Fruit fly (Drosophila melanogaster) whole organism, embryonic: ENCODE results near the gene CG33946.

Experiments used
- Antp ChIP-seq: fragments of 200-800 bp; sonication (Bioruptor generic); optimal IDR thresholded peaks from 3 replicates; lab custom pipeline; 2016; ENCODE audit warnings: missing biosample characterization, missing genetic modification characterization
- Atf6 ChIP-seq: fragments of 200-800 bp; sonication (Bioruptor generic); IDR thresholded peaks from 2 replicates; pipeline ENCODE4 v1.3.6; 2022; ENCODE audit warnings: missing biosample characterization, missing genetic modification characterization
- Bdp1 ChIP-seq: fragments of 200-800 bp; sonication (Bioruptor generic); optimal IDR thresholded peaks from 3 replicates; lab custom pipeline; 2016; ENCODE audit warnings: missing biosample characterization, missing genetic modification characterization
- CG11093 ChIP-seq: fragments of 200-800 bp; sonication (Bioruptor generic); IDR thresholded peaks from 3 replicates; pipeline ENCODE4 v1.3.6; 2022; ENCODE audit warnings: missing biosample characterization, missing genetic modification characterization
- CG11456 ChIP-seq: fragments of 200-800 bp; sonication (Bioruptor generic); IDR thresholded peaks from 3 replicates; pipeline ENCODE4 v1.3.6; 2022; ENCODE audit warnings: missing biosample characterization, missing genetic modification characterization
- CG12942 ChIP-seq: fragments of 200-800 bp; sonication (Bioruptor generic); optimal IDR thresholded peaks from 3 replicates; lab custom pipeline; 2016; ENCODE audit warnings: missing biosample characterization, missing genetic modification characterization
- CG13424 ChIP-seq: fragments of 200-800 bp; sonication (Bioruptor generic); optimal IDR thresholded peaks from 2 replicates; lab custom pipeline; 2019; ENCODE audit warnings: missing biosample characterization, mild to moderate bottlenecking, missing genetic modification characterization, moderate library complexity
- CG14667 ChIP-seq: fragments of 200-800 bp; sonication (Bioruptor generic); IDR thresholded peaks from 2 replicates; pipeline ENCODE4 v1.3.6; 2022; ENCODE audit warnings: missing biosample characterization, missing genetic modification characterization
- CG14965 ChIP-seq: fragments of 200-800 bp; sonication (Bioruptor generic); optimal IDR thresholded peaks from 2 replicates; lab custom pipeline; 2016; ENCODE audit warnings: missing biosample characterization, missing genetic modification characterization, borderline replicate concordance
- CG17612 ChIP-seq: fragments of 200-800 bp; sonication (Bioruptor generic); IDR thresholded peaks from 2 replicates; pipeline ENCODE4 v1.3.6; 2022; ENCODE audit warnings: missing biosample characterization, missing genetic modification characterization
- CG18619 ChIP-seq: fragments of 200-800 bp; sonication (Bioruptor generic); optimal IDR thresholded peaks from 3 replicates; lab custom pipeline; 2017; ENCODE audit warnings: missing biosample characterization, mild to moderate bottlenecking, missing genetic modification characterization
- CG2120 ChIP-seq: fragments of 200-800 bp; sonication (Bioruptor generic); optimal IDR thresholded peaks from 3 replicates; lab custom pipeline; 2016; ENCODE audit warnings: missing biosample characterization, missing genetic modification characterization
- CG2199 ChIP-seq: fragments of 200-800 bp; sonication (Bioruptor generic); IDR thresholded peaks from 3 replicates; pipeline ENCODE4 v1.3.6; 2022; ENCODE audit warnings: missing biosample characterization, missing genetic modification characterization
- CG2202 ChIP-seq: fragments of 200-800 bp; sonication (Bioruptor generic); optimal IDR thresholded peaks from 2 replicates; lab custom pipeline; 2018; ENCODE audit warnings: missing biosample characterization, mild to moderate bottlenecking, missing genetic modification characterization
- CG33213 ChIP-seq: fragments of 200-800 bp; sonication (Bioruptor generic); optimal IDR thresholded peaks from 3 replicates; lab custom pipeline; 2016; ENCODE audit warnings: missing biosample characterization, missing genetic modification characterization
- CG33557 ChIP-seq: fragments of 200-800 bp; sonication (Bioruptor generic); optimal IDR thresholded peaks from 2 replicates; lab custom pipeline; 2019; ENCODE audit warnings: missing biosample characterization, mild to moderate bottlenecking, missing genetic modification characterization, moderate library complexity
- CG4424 ChIP-seq: fragments of 200-800 bp; sonication (Bioruptor generic); optimal IDR thresholded peaks from 3 replicates; lab custom pipeline; 2016; ENCODE audit warnings: missing biosample characterization, missing genetic modification characterization
- CG6689 ChIP-seq: fragments of 200-800 bp; sonication (Bioruptor generic); IDR thresholded peaks from 2 replicates; pipeline ENCODE4 v1.3.6; 2022; ENCODE audit warnings: missing biosample characterization, missing genetic modification characterization
- CG7556 ChIP-seq: fragments of 200-800 bp; sonication (Bioruptor generic); optimal IDR thresholded peaks from 2 replicates; lab custom pipeline; 2017; ENCODE audit warnings: missing biosample characterization, mild to moderate bottlenecking, missing genetic modification characterization
- CG8290 ChIP-seq, 3 experiments: fragments of 200-800 bp; sonication (Bioruptor generic); optimal IDR thresholded peaks; 2 replicates each; lab custom pipeline; 2016 to 2019; ENCODE audit warnings: missing biosample characterization in 3 of 3, missing genetic modification characterization in 3 of 3, mild to moderate bottlenecking in 2 of 3, moderate library complexity in 1 of 3
- Dip2 ChIP-seq: fragments of 200-800 bp; sonication (Bioruptor generic); IDR thresholded peaks from 2 replicates; pipeline ENCODE4 v1.3.6; 2022; ENCODE audit warnings: missing biosample characterization, missing genetic modification characterization
- Dp ChIP-seq: fragments of 200-800 bp; sonication (Bioruptor generic); optimal IDR thresholded peaks from 2 replicates; lab custom pipeline; 2018; ENCODE audit warnings: missing biosample characterization, mild to moderate bottlenecking, missing genetic modification characterization, moderate library complexity
- ERR ChIP-seq: fragments of 200-800 bp; sonication (Bioruptor generic); optimal IDR thresholded peaks from 2 replicates; lab custom pipeline; 2016; ENCODE audit warnings: missing biosample characterization, missing genetic modification characterization
- H2.0 ChIP-seq: fragments of 200-800 bp; sonication (Bioruptor generic); IDR thresholded peaks from 2 replicates; pipeline ENCODE4 v1.3.6; 2022; ENCODE audit warnings: missing biosample characterization, missing genetic modification characterization
- Hr39 ChIP-seq: fragments of >200 bp; optimal IDR thresholded peaks from 2 replicates; lab custom pipeline; 2017
- Hr78 ChIP-seq, 2 experiments: fragments of 200-800 bp in 1 of 2; fragments of >200 bp in 1 of 2; sonication (Bioruptor generic) in 1 of 2; optimal IDR thresholded peaks; 2 replicates each; lab custom pipeline; 2017 to 2019; ENCODE audit warnings: missing biosample characterization in 2 of 2, missing genetic modification characterization in 2 of 2, mild to moderate bottlenecking in 1 of 2, moderate library complexity in 1 of 2
- Nf-YB ChIP-seq: fragments of 200-800 bp; sonication (Bioruptor generic); optimal IDR thresholded peaks from 3 replicates; lab custom pipeline; 2019; ENCODE audit warnings: missing biosample characterization, mild to moderate bottlenecking, missing genetic modification characterization, moderate library complexity
- Ptx1 ChIP-seq: fragments of 200-800 bp; sonication (Bioruptor generic); IDR thresholded peaks from 2 replicates; pipeline ENCODE4 v1.3.6; 2022; ENCODE audit warnings: missing biosample characterization, missing genetic modification characterization
- Stat92E ChIP-seq, 3 experiments: fragments of >200 bp in 2 of 3; fragments of 200-800 bp in 1 of 3; sonication (Bioruptor generic) in 1 of 3; optimal IDR thresholded peaks; 2 replicates each; lab custom pipeline; 2017 to 2019; ENCODE audit warnings: missing biosample characterization in 3 of 3, missing genetic modification characterization in 3 of 3, mild to moderate bottlenecking in 1 of 3, moderate library complexity in 1 of 3
- abd-A ChIP-seq: fragments of 200-800 bp; sonication (Bioruptor generic); optimal IDR thresholded peaks from 3 replicates; lab custom pipeline; 2019; ENCODE audit warnings: missing biosample characterization, mild to moderate bottlenecking, missing genetic modification characterization, moderate library complexity
- cad ChIP-seq: fragments of >200 bp; optimal IDR thresholded peaks from 2 replicates; lab custom pipeline; 2017; ENCODE audit warnings: missing biosample characterization, missing genetic modification characterization
- da ChIP-seq: fragments of 200-800 bp; sonication (Bioruptor generic); optimal IDR thresholded peaks from 2 replicates; lab custom pipeline; 2016; ENCODE audit warnings: missing biosample characterization, missing genetic modification characterization
- emc ChIP-seq: fragments of 200-800 bp; sonication (Bioruptor generic); optimal IDR thresholded peaks from 2 replicates; lab custom pipeline; 2016; ENCODE audit warnings: missing biosample characterization, missing genetic modification characterization
- en ChIP-seq: fragments of 200-800 bp; sonication (Bioruptor generic); optimal IDR thresholded peaks from 2 replicates; lab custom pipeline; 2016; ENCODE audit warnings: missing biosample characterization, missing genetic modification characterization
- ewg ChIP-seq: fragments of 200-800 bp; sonication (Bioruptor generic); optimal IDR thresholded peaks from 3 replicates; lab custom pipeline; 2017; ENCODE audit warnings: mild to moderate bottlenecking, missing biosample characterization, missing genetic modification reagents, missing genetic modification characterization
- eyg ChIP-seq: fragments of 200-800 bp; sonication (Bioruptor generic); optimal IDR thresholded peaks from 3 replicates; lab custom pipeline; 2016; ENCODE audit warnings: missing biosample characterization, missing genetic modification characterization
- fd64A ChIP-seq: fragments of 200-800 bp; sonication (Bioruptor generic); optimal IDR thresholded peaks from 3 replicates; lab custom pipeline; 2018; ENCODE audit warnings: missing biosample characterization, mild to moderate bottlenecking, missing genetic modification characterization
- grau ChIP-seq: fragments of 200-800 bp; optimal IDR thresholded peaks from 3 replicates; lab custom pipeline; 2019; ENCODE audit warnings: missing biosample characterization, mild to moderate bottlenecking, missing genetic modification characterization, moderate library complexity
- insv ChIP-seq, 2 experiments: fragments of 200-800 bp; sonication (Bioruptor generic); optimal IDR thresholded peaks; 3 replicates each; lab custom pipeline; 2016 to 2018; ENCODE audit warnings: missing biosample characterization in 2 of 2, missing genetic modification characterization in 2 of 2
- ken ChIP-seq: fragments of 200-800 bp; sonication (Bioruptor generic); IDR thresholded peaks from 3 replicates; pipeline ENCODE4 v1.3.6; 2022; ENCODE audit warnings: missing biosample characterization, missing genetic modification characterization
- lbe ChIP-seq: fragments of 200-800 bp; sonication (Bioruptor generic); optimal IDR thresholded peaks from 2 replicates; lab custom pipeline; 2016; ENCODE audit warnings: missing biosample characterization, mild to moderate bottlenecking, missing genetic modification characterization
- odd ChIP-seq: fragments of 200-800 bp; sonication (Bioruptor generic); optimal IDR thresholded peaks from 2 replicates; lab custom pipeline; 2017; ENCODE audit warnings: missing biosample characterization, mild to moderate bottlenecking, missing genetic modification characterization
- org-1 ChIP-seq: fragments of 200-800 bp; sonication (Bioruptor generic); optimal IDR thresholded peaks from 2 replicates; lab custom pipeline; 2017; ENCODE audit warnings: missing biosample characterization, missing genetic modification characterization
- p53 ChIP-seq: fragments of 200-800 bp; sonication (Bioruptor generic); optimal IDR thresholded peaks from 2 replicates; lab custom pipeline; 2016; ENCODE audit warnings: missing biosample characterization, missing genetic modification characterization
- prd ChIP-seq, 3 experiments: fragments of >200 bp in 2 of 3; fragments of 200-800 bp in 1 of 3; sonication (Bioruptor generic) in 1 of 3; optimal IDR thresholded peaks in 2 of 3; IDR thresholded peaks in 1 of 3; 2 replicates in 2 of 3; 3 replicates in 1 of 3; pipeline versions ENCODE4 v1.3.6 to Lab custom; 2017 to 2022; ENCODE audit warnings: missing biosample characterization in 1 of 3, missing genetic modification characterization in 1 of 3
- shn ChIP-seq: fragments of 200-800 bp; sonication (Bioruptor generic); optimal IDR thresholded peaks from 3 replicates; lab custom pipeline; 2016; ENCODE audit warnings: missing biosample characterization, missing genetic modification characterization
- slou ChIP-seq: fragments of 200-800 bp; sonication (Bioruptor generic); optimal IDR thresholded peaks from 3 replicates; lab custom pipeline; 2016; ENCODE audit warnings: missing biosample characterization, missing genetic modification characterization
- sqz ChIP-seq: fragments of 200-800 bp; sonication (Bioruptor generic); optimal IDR thresholded peaks from 3 replicates; lab custom pipeline; 2018; ENCODE audit warnings: missing biosample characterization, mild to moderate bottlenecking, missing genetic modification characterization
- ssp ChIP-seq: fragments of 200-800 bp; sonication (Bioruptor generic); IDR thresholded peaks from 2 replicates; pipeline ENCODE4 v1.3.6; 2022; ENCODE audit warnings: missing biosample characterization, missing genetic modification characterization

Gene CG33946

DNA sequence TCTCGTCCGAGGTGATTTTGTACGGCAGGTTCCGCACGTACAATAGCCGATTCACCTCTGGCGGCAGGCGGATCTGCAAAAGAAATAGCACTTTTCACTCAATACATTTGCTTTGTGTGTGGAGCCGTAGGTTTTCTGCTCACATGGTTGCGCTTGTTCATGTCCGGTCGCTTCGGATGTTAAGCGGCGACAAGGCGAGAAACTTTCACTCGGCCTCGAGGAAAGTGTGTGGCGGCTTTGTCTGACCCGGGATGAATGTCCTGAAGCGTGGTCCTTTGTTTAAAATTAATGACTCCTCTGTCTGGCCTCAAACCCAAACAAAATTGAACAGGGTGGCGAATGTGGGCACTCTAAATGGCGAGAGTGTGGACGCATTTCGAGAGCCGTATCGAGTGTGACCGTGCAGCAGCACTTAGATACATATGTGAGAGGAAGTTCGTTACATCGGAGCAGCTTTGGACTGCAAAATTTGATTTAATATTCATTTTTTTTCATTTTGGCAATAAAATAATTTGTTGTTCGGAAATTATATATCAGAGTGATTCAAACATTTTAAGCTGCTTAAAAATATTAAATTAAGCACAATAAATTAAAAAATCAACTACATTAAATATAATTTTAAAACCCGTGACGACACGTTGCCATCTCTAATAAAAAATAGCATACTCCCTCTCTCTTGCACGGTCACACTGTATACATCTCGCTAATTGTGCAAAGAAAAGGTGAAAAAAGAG, 27.4 kb upstream of the CG33946 start, which contains the start of the genes Sf3b6 and Tnpo (continued):
- TF ChIP-seq CG7556 (GFP tag; lab: Kevin White, UChicago) (no peak), lbe (GFP tag; lab: Kevin White, UChicago) (peak; percentile 61), Hr78 (GFP tag; optimal IDR thresholded peaks at IDR 0.05; lab: Kevin White, UChicago) (no peak), Antp (GFP tag; lab: Kevin White, UChicago) (peak; percentile 61), CG11093 (GFP tag; lab: Robert Waterston, UW) (peak; percentile 59; the same call in 2 of the 3 replicates), ERR (GFP tag; lab: Kevin White, UChicago) (no peak), Stat92E (GFP tag; optimal IDR thresholded peaks at IDR 0.05; lab: Kevin White, UChicago) (peak in 1 of 3 experiments; percentile 32), shn (GFP tag; lab: Kevin White, UChicago) (peak; percentile 62), ken (GFP tag; lab: Robert Waterston, UW) (peak; percentile 85), CG6689 (peak; percentile 91), grau (tag; lab: Kevin White, UChicago) (peak; percentile 87), slou (GFP tag; lab: Kevin White, UChicago) (peak; percentile 82), CG17612 (GFP tag; lab: Robert Waterston, UW) (no peak), eyg (peak; percentile 23), CG2120 (peak; percentile 91), Atf6 (GFP tag; lab: Robert Waterston, UW) (peak; percentile 74), CG33213 (GFP tag; lab: Kevin White, UChicago) (peak; percentile 39), CG4424 (GFP tag; lab: Kevin White, UChicago) (peak; percentile 89), ewg (no peak), CG8290 (GFP tag; optimal IDR thresholded peaks at IDR 0.05; lab: Kevin White, UChicago) (peak; percentile 79), CG8290 (tag; optimal IDR thresholded peaks at IDR 0.05; lab: Kevin White, UChicago) (peak in 1 of 2 experiments; percentile 66), CG2199 (GFP tag; lab: Robert Waterston, UW) (0 out of 3 replicates have a peak, but pooled peaks have one; percentile 37), cad (GFP tag; lab: Kevin White, UChicago) (no peak), insv (GFP tag; optimal IDR thresholded peaks at IDR 0.05; lab: Kevin White, UChicago) (peak in 1 of 2 experiments; percentile 52), org-1 (peak; percentile 56), CG18619 (peak; percentile 83), CG11456 (peak; percentile 84), Hr39 (lab: Kevin White, UChicago) (no peak), CG2202 (tag; lab: Kevin White, UChicago) (peak; percentile 54), Dip2 (no peak), prd (optimal IDR thresholded peaks at IDR 0.05; lab: Kevin White, UChicago) (no peak), prd (GFP tag; IDR thresholded peaks at IDR 0.05; lab: Robert Waterston, UW) (peak; percentile 94), fd64A (no peak), CG13424 (tag; lab: Kevin White, UChicago) (peak; percentile 90), odd (GFP tag; lab: Kevin White, UChicago) (no peak), sqz (GFP tag; lab: Kevin White, UChicago) (peak; percentile 74), Dp (GFP tag; lab: Kevin White, UChicago) (peak; percentile 21), CG14667 (GFP tag; lab: Robert Waterston, UW) (peak; percentile 78), CG33557 (peak; percentile 83), CG14965 (no peak), Ptx1 (GFP tag; lab: Robert Waterston, UW) (peak; percentile 92), ssp (GFP tag; lab: Robert Waterston, UW) (peak; percentile 79), abd-A (tag; lab: Kevin White, UChicago) (no peak), emc (GFP tag; lab: Kevin White, UChicago) (peak; percentile 29), CG12942 (peak; percentile 83), p53 (GFP tag; lab: Kevin White, UChicago) (peak; percentile 35), Bdp1 (GFP tag; lab: Kevin White, UChicago) (peak; percentile 63), Nf-YB (no peak), da (GFP tag; lab: Kevin White, UChicago) (peak; percentile 15), H2.0 (GFP tag; lab: Robert Waterston, UW) (peak; percentile 66; the same call in 1 of the 2 replicates), en (GFP tag; lab: Kevin White, UChicago) (no peak)
